Fruit fly (Drosophila melanogaster) whole organism, adult: ENCODE measurements around the gene CG33764.

Experiments used
- CG11617 ChIP-seq: fragments of 200-800 bp; sonication (Bioruptor generic); optimal IDR thresholded peaks from 2 replicates; lab custom pipeline; 2017; ENCODE audit warnings: mild to moderate bottlenecking, missing biosample characterization, missing genetic modification reagents, missing genetic modification characterization
- CG12768 ChIP-seq: fragments of 200-800 bp; sonication (Bioruptor generic); optimal IDR thresholded peaks from 2 replicates; lab custom pipeline; 2017; ENCODE audit warnings: missing biosample characterization, missing genetic modification characterization, mild to moderate bottlenecking, moderate library complexity, missing genetic modification reagents
- CG14711 ChIP-seq: fragments of 200-800 bp; sonication (Bioruptor generic); optimal IDR thresholded peaks from 2 replicates; lab custom pipeline; 2018; ENCODE audit warnings: missing biosample characterization, mild to moderate bottlenecking, missing genetic modification characterization, moderate library complexity
- CG1620 ChIP-seq: fragments of 200-800 bp; sonication (Bioruptor generic); optimal IDR thresholded peaks from 2 replicates; lab custom pipeline; 2016; ENCODE audit warnings: missing biosample characterization, missing genetic modification characterization
- CG33017 ChIP-seq: fragments of 200-800 bp; sonication (Bioruptor generic); optimal IDR thresholded peaks from 2 replicates; lab custom pipeline; 2018; ENCODE audit warnings: missing biosample characterization, mild to moderate bottlenecking, missing genetic modification characterization, moderate library complexity
- CG5204 ChIP-seq: fragments of 200-800 bp; sonication (Bioruptor generic); optimal IDR thresholded peaks from 2 replicates; lab custom pipeline; 2016; ENCODE audit warnings: missing biosample characterization, missing genetic modification characterization
- CG7045 ChIP-seq: fragments of 200-800 bp; sonication (Bioruptor generic); optimal IDR thresholded peaks from 2 replicates; lab custom pipeline; 2017; ENCODE audit warnings: missing biosample characterization, mild to moderate bottlenecking, missing genetic modification characterization
- CG7101 ChIP-seq: fragments of 200-800 bp; sonication (Bioruptor generic); optimal IDR thresholded peaks from 2 replicates; lab custom pipeline; 2018; ENCODE audit warnings: missing biosample characterization, mild to moderate bottlenecking, missing genetic modification characterization, moderate library complexity
- Clk ChIP-seq: fragments of 200-800 bp; sonication (Bioruptor generic); optimal IDR thresholded peaks from 2 replicates; lab custom pipeline; 2017; ENCODE audit warnings: missing biosample characterization, missing genetic modification characterization
- Crg-1 ChIP-seq: fragments of 200-800 bp; sonication (Bioruptor generic); optimal IDR thresholded peaks from 2 replicates; lab custom pipeline; 2016; ENCODE audit warnings: missing biosample characterization, missing genetic modification characterization
- Hr96 ChIP-seq: fragments of 200-800 bp; sonication (Bioruptor generic); optimal IDR thresholded peaks from 2 replicates; lab custom pipeline; 2016; ENCODE audit warnings: missing biosample characterization, missing genetic modification characterization
- Mnt ChIP-seq: fragments of 200-800 bp; sonication (Bioruptor generic); optimal IDR thresholded peaks from 2 replicates; lab custom pipeline; 2016; ENCODE audit warnings: missing biosample characterization, mild to moderate bottlenecking, missing genetic modification characterization
- bab1 ChIP-seq: fragments of 200-800 bp; sonication (Bioruptor generic); optimal IDR thresholded peaks from 3 replicates; lab custom pipeline; 2019; ENCODE audit warnings: missing biosample characterization, mild to moderate bottlenecking, missing genetic modification characterization, moderate library complexity
- cic ChIP-seq: fragments of 200-800 bp; sonication (Bioruptor generic); optimal IDR thresholded peaks from 2 replicates; lab custom pipeline; 2017; ENCODE audit warnings: missing biosample characterization, mild to moderate bottlenecking, missing genetic modification characterization, moderate library complexity
- cnc ChIP-seq, 2 experiments: fragments of >200 bp; optimal IDR thresholded peaks; 2 replicates each; lab custom pipeline; 2017
- kay ChIP-seq: fragments of 200-800 bp; sonication (Bioruptor generic); peaks from one replicate; lab custom pipeline; 2016; ENCODE audit warnings: missing biosample characterization, missing genetic modification characterization, borderline replicate concordance
- ovo ChIP-seq: fragments of 200-800 bp; sonication (Bioruptor generic); optimal IDR thresholded peaks from 2 replicates; lab custom pipeline; 2016; ENCODE audit warnings: missing biosample characterization, missing genetic modification characterization
- pad ChIP-seq: fragments of 200-800 bp; sonication (Bioruptor generic); optimal IDR thresholded peaks from 3 replicates; lab custom pipeline; 2017; ENCODE audit warnings: missing biosample characterization, missing genetic modification characterization, mild to moderate bottlenecking, moderate library complexity, missing genetic modification reagents
- tj ChIP-seq: fragments of 200-800 bp; sonication (Bioruptor generic); optimal IDR thresholded peaks from 3 replicates; lab custom pipeline; 2017; ENCODE audit warnings: missing biosample characterization, mild to moderate bottlenecking, missing genetic modification characterization, moderate library complexity
- toe ChIP-seq: fragments of 200-800 bp; sonication (Bioruptor generic); optimal IDR thresholded peaks from 2 replicates; lab custom pipeline; 2016; ENCODE audit warnings: missing biosample characterization, missing genetic modification characterization

Gene CG33764

dm6 chr3L:4286784-4287183 is 19.5 kb upstream of the CG33764 start, which contains the start of gene TfIIEbeta:
Gene TfIIEbeta (plus strand): TSS chr3L:4287038.
- TF ChIP-seq Crg-1 (GFP tag; lab: Kevin White, UChicago) (no peak), CG1620 (GFP tag; lab: Kevin White, UChicago) (no peak), cic (no peak), bab1 (peak; percentile 14), tj (peak; percentile 38), CG7101 (no peak), pad (GFP tag; lab: Kevin White, UChicago) (no peak), CG14711 (peak; percentile 17), CG7045 (GFP tag; lab: Kevin White, UChicago) (no peak)

dm6 chr3L:4283428-4284089 is 16.3 kb upstream of the CG33764 start, which contains the start of the genes srw and CG1316:
Gene srw (minus strand): TSS chr3L:4283478.
Gene CG1316 (plus strand): TSS chr3L:4283851.
- TF ChIP-seq CG14711 (no peak), ovo (GFP tag; lab: Kevin White, UChicago) (no peak), CG12768 (GFP tag; lab: Kevin White, UChicago) (peak; percentile 32), Crg-1 (GFP tag; lab: Kevin White, UChicago) (no peak), cic (no peak), CG1620 (GFP tag; lab: Kevin White, UChicago) (no peak), Clk (GFP tag; lab: Kevin White, UChicago) (no peak), Hr96 (GFP tag; lab: Kevin White, UChicago) (no peak), toe (GFP tag; lab: Kevin White, UChicago) (no peak), CG5204 (no peak), CG7101 (no peak), CG7045 (GFP tag; lab: Kevin White, UChicago) (no peak), bab1 (peak; percentile 53), CG11617 (GFP tag; lab: Kevin White, UChicago) (no peak), tj (no peak), cnc (optimal IDR thresholded peaks at IDR 0.05; lab: Kevin White, UChicago) (no peak), pad (GFP tag; lab: Kevin White, UChicago) (no peak), Mnt (peak; percentile 41), CG33017 (no peak), kay (no peak)

- peak; percentile 53 for TF ChIP-seq CG14711
- TF ChIP-seq Clk (GFP tag; lab: Kevin White, UChicago) = no peak
- TF ChIP-seq toe (GFP tag; lab: Kevin White, UChicago) = peak; percentile 63
- TF ChIP-seq cnc (optimal IDR thresholded peaks at IDR 0.05; lab: Kevin White, UChicago) = no peak
- no peak for TF ChIP-seq CG11617 (GFP tag; lab: Kevin White, UChicago)
- TF ChIP-seq Hr96 (GFP tag; lab: Kevin White, UChicago) = no peak
- TF ChIP-seq CG1620 (GFP tag; lab: Kevin White, UChicago) = peak; percentile 76
- TF ChIP-seq bab1 = peak; percentile 21
- TF ChIP-seq CG7101 = peak; percentile 72
- TF ChIP-seq kay = no peak
- peak; percentile 7 for TF ChIP-seq CG33017
- TF ChIP-seq CG7045 (GFP tag; lab: Kevin White, UChicago) = peak; percentile 19
- peak; percentile 26 for TF ChIP-seq ovo (GFP tag; lab: Kevin White, UChicago)
- TF ChIP-seq Mnt = peak; percentile 100
- TF ChIP-seq CG5204 = no peak
- peak; percentile 57 for TF ChIP-seq pad (GFP tag; lab: Kevin White, UChicago)
- TF ChIP-seq tj = no peak
- peak; percentile 24 for TF ChIP-seq cic
- peak; percentile 52 for TF ChIP-seq CG12768 (GFP tag; lab: Kevin White, UChicago)
- TF ChIP-seq Crg-1 (GFP tag; lab: Kevin White, UChicago) = peak; percentile 64
These were observed 15.3 kb upstream of the CG33764 start, which contains the start of gene CG11583 for dm6 chr3L:4282627-4283026. Gene CG11583 (minus strand): TSS chr3L:4282817.

dm6 chr3L:4277796-4278195 is 10.5 kb upstream of the CG33764 start, which contains the start of gene Ctl1:
Gene Ctl1 (plus strand): TSS chr3L:4277962.
- TF ChIP-seq bab1 = peak; percentile 23
- no peak for TF ChIP-seq tj

- no peak for TF ChIP-seq Crg-1 (GFP tag; lab: Kevin White, UChicago)
- no peak for TF ChIP-seq ovo (GFP tag; lab: Kevin White, UChicago)
- TF ChIP-seq cnc (optimal IDR thresholded peaks at IDR 0.05; lab: Kevin White, UChicago) = no peak
- TF ChIP-seq CG5204 = no peak
- no peak for TF ChIP-seq pad (GFP tag; lab: Kevin White, UChicago)
- TF ChIP-seq Clk (GFP tag; lab: Kevin White, UChicago) = no peak
- TF ChIP-seq Hr96 (GFP tag; lab: Kevin White, UChicago) = no peak
- no peak for TF ChIP-seq tj
These were observed 5.0 kb upstream of the CG33764 start for dm6 chr3L:4272167-4272773.

dm6 chr3L:4270949-4271827 is 3.9 kb upstream of the CG33764 start:
- no peak for TF ChIP-seq cnc (optimal IDR thresholded peaks at IDR 0.05; lab: Kevin White, UChicago)
- no peak for TF ChIP-seq kay
- no peak for TF ChIP-seq CG7045 (GFP tag; lab: Kevin White, UChicago)
- no peak for TF ChIP-seq pad (GFP tag; lab: Kevin White, UChicago)
- TF ChIP-seq toe (GFP tag; lab: Kevin White, UChicago) = no peak
- no peak for TF ChIP-seq CG1620 (GFP tag; lab: Kevin White, UChicago)
- no peak for TF ChIP-seq bab1
- no peak for TF ChIP-seq CG5204
- TF ChIP-seq Crg-1 (GFP tag; lab: Kevin White, UChicago) = no peak
- no peak for TF ChIP-seq CG11617 (GFP tag; lab: Kevin White, UChicago)
- no peak for TF ChIP-seq cic
